Fruit fly (Drosophila melanogaster) Kc167 (cell line): ENCODE results near the gene Pdp1.

ENCODE experiments used
- Myc ChIP-seq: fragments of >200 bp; optimal IDR thresholded peaks from 2 replicates; lab custom pipeline; 2017; ENCODE audit warnings: missing external identifiers
- Sin3A ChIP-seq: fragments of >200 bp; optimal IDR thresholded peaks from 2 replicates; lab custom pipeline; 2018; ENCODE audit warnings: missing external identifiers
- h ChIP-seq: fragments of >200 bp; optimal IDR thresholded peaks from 3 replicates; lab custom pipeline; 2018; ENCODE audit warnings: missing external identifiers
- insv ChIP-seq: fragments of >200 bp; optimal IDR thresholded peaks from 3 replicates; lab custom pipeline; 2018; ENCODE audit warnings: missing external identifiers
- psq ChIP-seq: fragments of >200 bp; optimal IDR thresholded peaks from 2 replicates; lab custom pipeline; 2017; ENCODE audit warnings: missing external identifiers
- ttk ChIP-seq: sonication (Bioruptor generic); optimal IDR thresholded peaks from 2 replicates; lab custom pipeline; 2017; ENCODE audit warnings: missing external identifiers

Pdp1 gene

DNA sequence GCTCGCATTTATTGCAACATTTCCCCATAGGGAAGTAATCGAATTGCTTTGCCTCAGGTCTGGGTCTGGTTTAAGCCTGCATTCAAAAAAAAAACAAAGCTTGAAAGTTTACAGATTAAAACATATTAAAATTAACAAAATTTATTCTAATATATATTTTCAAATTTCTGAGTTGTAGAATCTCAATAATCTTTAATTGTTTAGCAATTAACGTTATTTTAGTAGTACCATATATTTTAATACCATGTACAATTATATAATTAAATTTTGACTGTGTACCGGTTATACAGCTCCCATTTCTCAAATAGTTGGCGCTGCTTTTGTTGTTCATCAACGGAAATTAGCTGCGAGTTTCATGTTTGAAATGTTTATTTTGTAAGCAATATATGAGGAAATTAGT, 56.2 kb downstream of the Pdp1 start:
- TF ChIP-seq ttk (lab: Kevin White, UChicago) (no peak), psq (lab: Kevin White, UChicago) (no peak), Sin3A (lab: Kevin White, UChicago) (no peak), h (lab: Kevin White, UChicago) (no peak), Myc (lab: Kevin White, UChicago) (no peak)

DNA sequence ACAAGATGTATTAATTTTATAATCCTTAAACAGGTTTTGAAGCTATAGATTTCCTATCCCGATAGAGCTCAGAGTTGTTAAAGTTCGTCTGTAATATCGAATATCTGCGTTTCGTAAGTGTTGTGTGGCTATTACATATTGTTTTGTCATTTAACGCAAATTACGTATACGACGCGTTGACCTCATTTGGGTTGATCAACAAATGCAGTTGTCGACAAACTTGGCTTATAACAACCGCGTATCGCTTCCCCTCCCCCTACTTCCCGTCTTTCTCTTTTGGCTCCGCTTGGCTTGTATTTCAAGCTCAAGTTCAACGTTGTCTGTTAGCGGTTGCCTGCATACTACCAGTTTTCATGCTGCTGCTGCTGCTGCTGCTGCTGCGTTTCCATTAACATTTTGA, 56.7 kb downstream of the Pdp1 start:
- TF ChIP-seq psq (lab: Kevin White, UChicago) = no peak
- TF ChIP-seq Sin3A (lab: Kevin White, UChicago) = no peak
- no peak for TF ChIP-seq insv
- TF ChIP-seq Myc (lab: Kevin White, UChicago) = no peak
- no peak for TF ChIP-seq h (lab: Kevin White, UChicago)
- no peak for TF ChIP-seq ttk (lab: Kevin White, UChicago)

DNA sequence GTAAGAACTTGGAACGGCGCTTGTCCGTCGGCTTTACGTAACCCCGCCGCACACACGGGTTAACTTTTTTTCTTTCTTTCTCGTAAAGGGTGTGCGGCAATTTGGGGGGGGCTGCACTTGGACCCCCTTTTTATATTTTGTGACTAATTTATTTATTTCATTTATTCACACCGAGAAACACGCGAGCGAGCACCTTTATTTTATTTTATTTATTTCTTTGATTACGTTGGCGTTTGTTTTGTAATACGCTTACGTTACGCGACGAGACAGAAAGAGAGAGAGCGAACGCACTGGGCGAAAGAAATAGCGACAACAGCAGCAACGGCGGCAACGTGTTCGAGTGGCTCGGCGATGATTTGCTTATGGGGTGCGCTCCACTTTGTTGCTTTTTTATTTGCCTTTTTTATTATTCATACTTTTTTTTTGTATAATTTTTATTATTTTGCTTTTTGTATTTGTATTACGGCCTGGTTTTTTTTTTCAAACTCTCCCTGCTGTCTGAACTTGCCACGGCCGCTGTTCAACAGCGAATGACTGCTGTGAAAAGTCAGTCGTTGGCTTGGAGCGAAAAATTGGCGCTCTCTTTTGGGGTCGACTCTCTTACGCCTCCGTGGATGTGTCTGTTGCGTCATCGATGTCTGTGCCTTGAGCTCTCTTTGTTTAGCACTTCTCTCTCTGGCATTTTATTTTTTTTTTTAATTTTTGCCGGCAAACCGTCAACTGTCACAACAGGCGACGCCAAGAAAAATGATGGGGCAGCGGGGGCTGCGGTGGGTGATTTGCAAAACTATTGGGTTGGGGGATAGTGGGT, 57.7 kb downstream of the Pdp1 start, which contains the start of gene CG32369:
CG32369 (minus strand) TSS at position 537 of the 811 bp plus-strand sequence.
- TF ChIP-seq psq (lab: Kevin White, UChicago) = no peak
- TF ChIP-seq ttk (lab: Kevin White, UChicago) = no peak
- TF ChIP-seq Myc (lab: Kevin White, UChicago) = no peak

DNA sequence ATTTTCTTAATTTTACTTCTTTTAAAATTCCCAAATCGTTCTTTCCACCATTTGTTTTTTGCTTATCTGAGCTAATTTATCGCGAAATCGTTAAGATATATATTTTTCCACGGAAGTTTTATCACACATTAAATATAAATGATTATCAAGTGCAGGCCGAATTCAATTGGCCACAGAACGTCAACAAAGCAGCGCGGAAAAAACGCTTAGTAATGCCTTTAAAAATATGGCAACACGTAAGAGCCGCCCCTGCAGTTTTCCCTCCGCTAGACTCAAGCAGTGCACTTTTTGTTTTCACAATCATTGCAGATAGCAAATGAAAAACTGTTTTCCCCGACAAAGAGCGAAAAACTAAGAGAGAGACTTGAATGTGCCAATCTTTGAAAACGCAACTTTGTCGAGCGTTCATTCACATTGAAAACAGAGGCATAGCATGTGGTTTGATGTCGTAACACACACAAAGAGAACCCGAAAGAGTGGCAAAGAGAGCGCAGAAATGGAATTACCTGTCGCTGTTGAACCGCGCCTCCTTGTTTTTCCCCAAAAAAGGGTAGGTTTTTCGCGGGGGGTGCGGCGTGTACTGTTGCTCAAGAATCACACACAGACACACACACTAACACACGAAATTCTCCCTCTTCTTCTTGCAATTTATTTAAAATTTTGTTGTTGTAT, 58.5 kb downstream of the Pdp1 start:
- TF ChIP-seq Myc (lab: Kevin White, UChicago) (no peak), psq (lab: Kevin White, UChicago) (no peak), insv (no peak), Sin3A (lab: Kevin White, UChicago) (no peak), h (lab: Kevin White, UChicago) (no peak), ttk (lab: Kevin White, UChicago) (no peak)

DNA sequence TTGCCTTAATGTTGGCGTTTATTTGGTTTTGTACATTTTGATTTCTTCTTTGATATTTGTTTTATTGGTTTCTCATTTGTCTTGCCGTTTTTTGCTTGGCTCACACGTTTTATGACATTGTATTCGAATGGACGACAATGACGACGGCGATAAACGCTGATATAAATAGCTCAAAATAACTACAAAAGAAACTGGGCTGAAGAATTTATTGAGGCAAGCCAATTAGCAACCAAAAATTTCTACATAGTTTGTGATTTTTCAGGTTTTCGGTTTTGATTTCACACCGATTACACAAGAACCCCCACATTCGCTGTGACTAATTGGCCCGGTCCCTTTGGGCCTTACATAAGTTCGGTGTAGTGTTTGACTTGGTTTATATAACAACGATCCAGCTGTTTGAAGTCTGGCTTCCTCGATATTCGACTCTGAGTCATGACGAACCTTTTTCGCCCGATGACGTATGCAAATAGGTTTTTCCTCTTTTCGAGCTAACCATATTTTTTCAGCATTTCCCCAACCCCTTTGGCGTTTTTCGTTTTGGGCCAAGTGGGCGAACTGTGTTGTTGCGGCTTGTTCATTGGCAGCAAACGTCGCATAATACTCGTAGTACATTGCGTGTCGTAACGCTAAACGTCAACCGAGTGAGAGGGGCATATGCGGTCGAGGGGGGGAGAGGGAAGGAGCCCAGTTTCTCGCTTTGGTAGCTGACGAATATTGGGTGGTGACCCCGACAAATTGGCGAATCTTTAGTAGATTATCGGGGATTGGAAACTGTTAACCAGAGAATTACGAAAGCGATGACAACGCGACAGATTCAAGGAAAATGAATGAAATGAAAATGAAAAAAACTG, 59.4 kb downstream of the Pdp1 start:
- TF ChIP-seq psq (lab: Kevin White, UChicago) (no peak), Myc (lab: Kevin White, UChicago) (no peak), Sin3A (lab: Kevin White, UChicago) (no peak), h (lab: Kevin White, UChicago) (no peak), insv (no peak), ttk (lab: Kevin White, UChicago) (no peak)

DNA sequence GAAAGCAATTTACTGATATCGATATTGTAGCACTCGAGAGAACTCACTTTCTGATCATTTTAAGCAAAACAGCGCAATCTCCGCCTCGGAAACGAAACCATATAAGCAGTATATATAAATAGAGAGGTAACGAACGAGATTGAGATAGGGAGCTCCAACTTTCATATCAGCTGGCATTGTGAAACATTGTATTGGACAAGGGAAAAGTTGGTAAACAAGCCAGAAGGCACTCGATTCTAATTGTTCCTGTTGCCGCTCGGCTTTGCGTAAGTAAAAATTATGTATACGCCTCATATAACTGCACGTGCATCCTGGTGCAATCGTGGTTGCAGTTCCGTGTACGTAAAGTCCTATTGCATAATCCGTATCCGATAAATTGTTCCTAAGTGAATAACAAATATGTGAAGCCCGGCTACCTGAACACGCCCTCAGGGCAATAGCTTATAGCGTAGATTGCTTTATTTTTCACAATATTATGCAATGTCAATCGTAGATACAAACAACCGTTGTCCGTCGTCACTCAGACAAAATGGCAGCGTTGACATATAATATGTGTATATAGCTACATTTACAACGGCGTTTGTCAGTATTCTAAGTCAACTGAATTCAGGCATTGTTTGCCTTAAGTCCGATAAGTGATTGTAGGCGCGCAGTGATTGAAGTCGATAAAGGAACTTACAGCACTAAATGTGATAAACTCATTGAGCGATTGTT, 60.5 kb downstream of the Pdp1 start:
- no peak for TF ChIP-seq Sin3A (lab: Kevin White, UChicago)
- TF ChIP-seq psq (lab: Kevin White, UChicago) = no peak
- no peak for TF ChIP-seq Myc (lab: Kevin White, UChicago)
- no peak for TF ChIP-seq h (lab: Kevin White, UChicago)
- TF ChIP-seq ttk (lab: Kevin White, UChicago) = no peak
- no peak for TF ChIP-seq insv

DNA sequence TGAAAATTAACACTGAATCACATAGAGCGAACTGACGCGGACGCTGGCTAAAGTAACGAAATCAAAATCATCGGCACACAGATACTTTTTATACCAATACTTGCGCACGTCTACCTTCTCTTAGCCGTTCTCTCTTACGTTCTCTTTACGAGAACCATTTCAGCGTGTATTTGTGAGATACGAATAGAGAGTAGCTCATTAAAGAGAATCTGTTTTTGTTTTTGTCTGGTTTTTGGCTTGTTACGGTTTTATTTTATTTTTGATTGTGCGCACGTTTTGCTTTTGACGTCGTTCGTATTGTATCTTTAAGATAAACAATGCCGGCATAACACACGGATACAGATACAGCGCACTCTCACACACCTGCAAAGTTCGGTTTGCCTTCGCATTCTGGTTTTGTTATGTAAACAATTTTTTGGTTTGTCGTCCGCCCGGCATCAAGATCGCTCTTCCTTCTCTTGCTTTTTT, 61.8 kb downstream of the Pdp1 start:
- no peak for TF ChIP-seq psq (lab: Kevin White, UChicago)

DNA sequence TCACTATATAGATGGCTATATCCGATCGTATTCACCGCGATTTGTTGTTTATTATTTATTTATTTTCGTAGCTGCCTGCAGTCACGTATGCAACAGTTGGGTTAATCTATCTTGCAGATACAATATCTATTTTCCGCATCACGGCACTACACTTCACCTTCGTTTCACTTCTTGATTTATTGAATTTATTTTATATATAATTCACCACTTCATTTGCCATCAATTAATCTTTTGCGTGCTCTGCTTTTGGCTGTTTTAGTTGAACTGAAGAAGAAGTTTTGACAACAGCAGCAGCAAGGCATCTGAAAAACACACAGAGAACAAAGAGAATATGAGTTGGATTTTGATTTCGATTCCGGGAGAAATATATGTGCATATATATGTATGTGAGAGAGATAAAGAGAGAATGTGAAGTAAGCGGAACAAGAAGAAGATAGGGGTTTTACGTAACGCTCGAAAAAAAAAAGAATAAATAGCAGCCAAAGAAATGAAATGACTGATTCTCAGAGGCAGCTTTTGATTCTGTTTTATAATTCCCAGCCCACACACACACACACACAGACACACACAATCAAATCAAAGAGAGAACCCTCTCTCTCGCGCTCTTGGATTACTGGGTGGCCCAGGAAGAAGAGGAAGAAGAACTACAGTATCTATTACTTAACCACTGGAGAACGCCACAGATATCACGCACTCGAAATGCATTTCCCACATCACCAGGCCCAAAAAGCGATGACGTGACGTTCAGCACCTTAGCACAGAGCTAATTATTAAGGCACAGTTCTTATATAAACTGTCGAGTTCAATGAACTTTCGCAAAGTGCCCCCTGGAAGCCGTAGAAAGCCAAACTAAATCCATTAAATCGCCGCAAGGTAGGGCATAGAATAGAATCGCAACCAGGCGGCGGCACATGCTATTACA, 62.5 kb downstream of the Pdp1 start:
- TF ChIP-seq Sin3A (lab: Kevin White, UChicago) (no peak), insv (no peak), Myc (lab: Kevin White, UChicago) (no peak), ttk (lab: Kevin White, UChicago) (no peak), h (lab: Kevin White, UChicago) (no peak), psq (lab: Kevin White, UChicago) (no peak)

DNA sequence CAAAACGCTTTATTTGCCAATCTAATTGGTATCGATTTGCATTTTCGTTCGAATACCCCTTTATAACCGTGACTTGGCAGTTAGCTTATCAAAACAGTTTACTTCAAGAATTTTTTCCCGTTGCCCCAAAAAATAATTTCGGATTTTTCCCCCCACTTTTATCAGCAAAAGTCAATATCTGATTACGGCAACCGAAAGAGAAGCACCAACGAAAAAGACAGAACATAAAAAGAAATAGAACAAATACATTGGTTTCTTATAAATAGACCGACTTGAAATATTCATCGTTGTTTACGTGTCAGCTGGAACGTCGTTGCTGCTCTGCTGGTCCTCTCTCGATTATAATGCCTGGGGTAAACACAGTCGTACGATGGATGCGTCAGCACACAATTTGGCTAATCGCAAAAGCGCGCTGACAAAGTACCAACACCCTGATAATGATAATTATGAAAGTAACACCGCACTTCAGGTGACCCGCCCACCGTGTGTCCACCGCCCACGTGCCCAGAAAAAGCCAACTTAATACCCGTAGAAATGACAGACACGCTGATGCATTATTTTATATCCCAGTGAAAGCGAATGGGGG, 65.8 kb downstream of the Pdp1 start:
- no peak for TF ChIP-seq ttk (lab: Kevin White, UChicago)
- no peak for TF ChIP-seq Sin3A (lab: Kevin White, UChicago)
- no peak for TF ChIP-seq h (lab: Kevin White, UChicago)
- TF ChIP-seq Myc (lab: Kevin White, UChicago) = no peak
- TF ChIP-seq psq (lab: Kevin White, UChicago) = no peak
- no peak for TF ChIP-seq insv

DNA sequence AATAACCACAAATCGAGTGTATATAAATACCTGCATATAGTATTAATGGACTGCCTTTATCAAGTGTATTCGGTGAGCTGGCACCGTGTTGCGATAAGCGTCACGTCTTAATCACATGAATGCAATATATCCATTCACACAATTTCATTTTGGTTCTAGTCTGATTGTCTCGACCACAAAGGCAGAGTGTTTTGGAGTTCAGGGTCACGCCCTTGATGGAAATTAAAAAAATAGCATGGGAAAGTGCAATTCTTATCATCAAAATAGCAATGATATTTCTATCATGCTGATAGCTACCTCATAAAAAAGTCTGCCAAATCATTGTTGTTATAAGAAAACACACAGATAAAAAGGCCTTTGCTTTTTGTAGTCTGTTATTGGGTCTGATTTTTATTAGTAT, 74.4 kb downstream of the Pdp1 start:
- TF ChIP-seq Sin3A (lab: Kevin White, UChicago) = no peak
- TF ChIP-seq insv = no peak
- no peak for TF ChIP-seq h (lab: Kevin White, UChicago)
- no peak for TF ChIP-seq psq (lab: Kevin White, UChicago)
- no peak for TF ChIP-seq ttk (lab: Kevin White, UChicago)
- TF ChIP-seq Myc (lab: Kevin White, UChicago) = no peak
